Worm (Caenorhabditis elegans) whole organism, L4 larva: Measurements from ENCODE around the gene F35A5.1.

Experiments used
- D1046.2 ChIP-seq: fragments of 200-800 bp; sonication (Bioruptor generic); IDR thresholded peaks from 2 replicates; pipeline ENCODE4 v1.3.6; 2022; ENCODE audit warnings: missing genetic modification characterization, missing compliant biosample characterization
- F26F4.8 ChIP-seq: fragments of 200-800 bp; sonication (Bioruptor generic); conservative IDR thresholded peaks from 2 replicates; pipeline ENCODE4 v1.3.6; 2022; ENCODE audit warnings: missing genetic modification characterization, missing compliant biosample characterization
- F37D6.2 ChIP-seq: sonication (generic microtip); optimal IDR thresholded peaks from 2 replicates; lab custom pipeline; 2016; ENCODE audit warnings: mild to moderate bottlenecking, missing genetic modification characterization, missing compliant biosample characterization
- F49E8.2 ChIP-seq: sonication (generic microtip); optimal IDR thresholded peaks from 2 replicates; lab custom pipeline; 2016; ENCODE audit warnings: missing compliant biosample characterization, mild to moderate bottlenecking, missing genetic modification characterization, borderline replicate concordance
- T20F7.1 ChIP-seq: fragments of 200-800 bp; sonication (Bioruptor generic); optimal IDR thresholded peaks from 2 replicates; lab custom pipeline; 2018; ENCODE audit warnings: mild to moderate bottlenecking, missing genetic modification characterization, missing compliant biosample characterization
- Y48G9A.11 ChIP-seq: fragments of 200-800 bp; sonication (Bioruptor generic); IDR thresholded peaks from 2 replicates; pipeline ENCODE4 v1.3.6; 2022; ENCODE audit warnings: missing genetic modification reagents, missing genetic modification characterization, missing compliant biosample characterization
- aha-1 ChIP-seq: fragments of 150-350 bp; peaks from one replicate; lab custom pipeline; 2014; ENCODE audit warnings: missing biosample characterization, missing genetic modification characterization
- ceh-20 ChIP-seq: fragments of 200-800 bp; sonication (Bioruptor generic); IDR thresholded peaks from 2 replicates; pipeline ENCODE4 v1.3.6; 2022; ENCODE audit warnings: missing genetic modification reagents, missing genetic modification characterization, missing compliant biosample characterization
- ceh-28 ChIP-seq: fragments of 150-350 bp; optimal IDR thresholded peaks from 2 replicates; lab custom pipeline; 2014; ENCODE audit warnings: missing biosample characterization, missing genetic modification reagents, missing genetic modification characterization
- ceh-82 ChIP-seq: sonication (generic microtip); optimal IDR thresholded peaks from 2 replicates; lab custom pipeline; 2017; ENCODE audit warnings: missing biosample characterization, missing genetic modification characterization
- ctbp-1 ChIP-seq: fragments of 200-800 bp; sonication (Bioruptor generic); IDR thresholded peaks from 2 replicates; pipeline ENCODE4 v1.3.6; 2022; ENCODE audit warnings: missing genetic modification reagents, missing genetic modification characterization, missing compliant biosample characterization
- daf-8 ChIP-seq: fragments of 200-800 bp; sonication (Bioruptor generic); IDR thresholded peaks from 2 replicates; pipeline ENCODE4 v1.3.6; 2022; ENCODE audit warnings: missing genetic modification characterization, missing compliant biosample characterization
- dmd-6 ChIP-seq: fragments of 200-800 bp; sonication (Bioruptor generic); IDR thresholded peaks from 2 replicates; pipeline ENCODE4 v1.3.6; 2022; ENCODE audit warnings: missing genetic modification reagents, missing genetic modification characterization, missing compliant biosample characterization
- dmd-8 ChIP-seq: fragments of 200-800 bp; sonication (Bioruptor generic); IDR thresholded peaks from 2 replicates; pipeline ENCODE4 v1.3.6; 2022; ENCODE audit warnings: missing genetic modification characterization, missing compliant biosample characterization
- dmd-9 ChIP-seq: fragments of 200-800 bp; sonication (Bioruptor generic); IDR thresholded peaks from 2 replicates; pipeline ENCODE4 v1.3.6; 2022; ENCODE audit warnings: missing genetic modification reagents, missing genetic modification characterization, missing compliant biosample characterization
- duxl-1 ChIP-seq: sonication (generic microtip); optimal IDR thresholded peaks from 2 replicates; lab custom pipeline; 2016; ENCODE audit warnings: mild to moderate bottlenecking, missing genetic modification characterization, moderate library complexity, missing compliant biosample characterization; ENCODE audit not compliant: poor library complexity
- dve-1 ChIP-seq: sonication (generic microtip); optimal IDR thresholded peaks from 2 replicates; lab custom pipeline; 2017; ENCODE audit warnings: antibody characterized with exemption, mild to moderate bottlenecking, missing genetic modification characterization, missing compliant biosample characterization; ENCODE audit not compliant: insufficient read depth
- egl-27 ChIP-seq: sonication (generic microtip); optimal IDR thresholded peaks from 3 replicates; lab custom pipeline; 2017; ENCODE audit warnings: missing biosample characterization, missing genetic modification reagents, missing genetic modification characterization
- egl-43 ChIP-seq: fragments of 200-800 bp; sonication (Bioruptor generic); IDR thresholded peaks from 2 replicates; pipeline ENCODE4 v1.3.6; 2022; ENCODE audit warnings: missing genetic modification reagents, missing genetic modification characterization, missing compliant biosample characterization
- lim-7 ChIP-seq: fragments of 200-800 bp; sonication (Bioruptor generic); IDR thresholded peaks from 2 replicates; pipeline ENCODE4 v1.3.6; 2022; ENCODE audit warnings: missing genetic modification characterization, missing compliant biosample characterization
- lin-1 ChIP-seq: fragments of 200-800 bp; sonication (Bioruptor generic); IDR thresholded peaks from 2 replicates; pipeline ENCODE4 v1.3.6; 2022; ENCODE audit warnings: missing genetic modification reagents, missing genetic modification characterization, missing compliant biosample characterization
- lin-13 ChIP-seq: fragments of 150-350 bp; optimal IDR thresholded peaks from 2 replicates; lab custom pipeline; 2014; ENCODE audit warnings: missing biosample characterization, missing genetic modification reagents, missing genetic modification characterization
- lin-29 ChIP-seq: fragments of 200-800 bp; sonication (Bioruptor generic); IDR thresholded peaks from 2 replicates; pipeline ENCODE4 v1.3.6; 2022; ENCODE audit warnings: missing genetic modification reagents, missing genetic modification characterization, missing compliant biosample characterization
- mdl-1 ChIP-seq, 2 experiments: fragments of 150-350 bp in 1 of 2; sonication (generic microtip) in 1 of 2; optimal IDR thresholded peaks; 2 replicates each; lab custom pipeline; 2014 to 2017; ENCODE audit warnings: missing biosample characterization in 2 of 2, missing genetic modification characterization in 2 of 2
- mdt-29 ChIP-seq: fragments of 200-800 bp; sonication (Bioruptor generic); IDR thresholded peaks from 2 replicates; pipeline ENCODE4 v1.3.6; 2022; ENCODE audit warnings: missing genetic modification reagents, missing genetic modification characterization, missing compliant biosample characterization
- mep-1 ChIP-seq: fragments of 150-350 bp; sonication (generic microtip); optimal IDR thresholded peaks from 3 replicates; lab custom pipeline; 2014; ENCODE audit warnings: missing biosample characterization, missing genetic modification characterization
- mes-2 ChIP-seq: sonication (generic microtip); optimal IDR thresholded peaks from 2 replicates; lab custom pipeline; 2016; ENCODE audit warnings: missing genotype, mild to moderate bottlenecking, missing genetic modification characterization, missing compliant biosample characterization; ENCODE audit not compliant: poor library complexity, severe bottlenecking
- nhr-102 ChIP-seq: sonication (generic microtip); optimal IDR thresholded peaks from 2 replicates; lab custom pipeline; 2016; ENCODE audit warnings: mild to moderate bottlenecking, missing genetic modification characterization, moderate library complexity, missing compliant biosample characterization
- nhr-11 ChIP-seq: fragments of 150-350 bp; optimal IDR thresholded peaks from 2 replicates; lab custom pipeline; 2014; ENCODE audit warnings: missing biosample characterization, missing genetic modification characterization
- nhr-237 ChIP-seq: sonication (generic microtip); optimal IDR thresholded peaks from 2 replicates; lab custom pipeline; 2017; ENCODE audit warnings: missing biosample characterization, missing genetic modification characterization
- nhr-6 ChIP-seq: fragments of 150-350 bp; optimal IDR thresholded peaks from 2 replicates; lab custom pipeline; 2014; ENCODE audit warnings: missing biosample characterization, missing genetic modification characterization
- nhr-76 ChIP-seq: fragments of 150-350 bp; optimal IDR thresholded peaks from 2 replicates; lab custom pipeline; 2014; ENCODE audit warnings: missing biosample characterization, missing genetic modification characterization
- pqm-1 ChIP-seq: sonication (generic microtip); optimal IDR thresholded peaks from 2 replicates; lab custom pipeline; 2017; ENCODE audit warnings: missing biosample characterization, missing genetic modification characterization
- rbr-2 ChIP-seq: sonication (generic microtip); optimal IDR thresholded peaks from 2 replicates; lab custom pipeline; 2016; ENCODE audit warnings: missing genotype, missing genetic modification characterization, missing compliant biosample characterization
- spr-3 ChIP-seq: fragments of 200-800 bp; sonication (Bioruptor generic); optimal IDR thresholded peaks from 2 replicates; lab custom pipeline; 2018; ENCODE audit warnings: mild to moderate bottlenecking, missing genetic modification characterization, missing compliant biosample characterization
- tra-1 ChIP-seq: fragments of 200-800 bp; sonication (Bioruptor generic); IDR thresholded peaks from 2 replicates; pipeline ENCODE4 v1.3.6; 2022; ENCODE audit warnings: missing genetic modification reagents, missing genetic modification characterization, missing compliant biosample characterization
- unc-130 ChIP-seq: sonication (generic microtip); optimal IDR thresholded peaks from 2 replicates; lab custom pipeline; 2016; ENCODE audit warnings: missing genetic modification reagents, missing genetic modification characterization, missing compliant biosample characterization
- unc-62 ChIP-seq, 3 experiments: fragments of 150-350 bp in 1 of 3; sonication (generic microtip); optimal IDR thresholded peaks in 2 of 3; peaks in 1 of 3; 1 replicate in 1 of 3; 2 replicates in 2 of 3; lab custom pipeline; 2014 to 2017; ENCODE audit warnings: missing biosample characterization in 3 of 3, missing genetic modification characterization in 3 of 3, missing genetic modification reagents in 3 of 3, missing genotype in 1 of 3
- vab-7 ChIP-seq: fragments of 200-800 bp; sonication (Bioruptor generic); IDR thresholded peaks from 2 replicates; pipeline ENCODE4 v1.3.6; 2022; ENCODE audit warnings: missing genetic modification reagents, missing genetic modification characterization, missing compliant biosample characterization
- zag-1 ChIP-seq: fragments of 150-350 bp; optimal IDR thresholded peaks from 2 replicates; lab custom pipeline; 2014; ENCODE audit warnings: missing biosample characterization, missing genetic modification characterization
- zfp-2 ChIP-seq: sonication (generic microtip); optimal IDR thresholded peaks from 2 replicates; lab custom pipeline; 2016; ENCODE audit warnings: mild to moderate bottlenecking, missing genetic modification characterization, missing compliant biosample characterization
- zfp-3 ChIP-seq: fragments of 200-800 bp; sonication (Bioruptor generic); conservative IDR thresholded peaks from 2 replicates; pipeline ENCODE4 v1.3.6; 2022; ENCODE audit warnings: missing genetic modification reagents, missing genetic modification characterization, missing compliant biosample characterization

Gene F35A5.1

DNA sequence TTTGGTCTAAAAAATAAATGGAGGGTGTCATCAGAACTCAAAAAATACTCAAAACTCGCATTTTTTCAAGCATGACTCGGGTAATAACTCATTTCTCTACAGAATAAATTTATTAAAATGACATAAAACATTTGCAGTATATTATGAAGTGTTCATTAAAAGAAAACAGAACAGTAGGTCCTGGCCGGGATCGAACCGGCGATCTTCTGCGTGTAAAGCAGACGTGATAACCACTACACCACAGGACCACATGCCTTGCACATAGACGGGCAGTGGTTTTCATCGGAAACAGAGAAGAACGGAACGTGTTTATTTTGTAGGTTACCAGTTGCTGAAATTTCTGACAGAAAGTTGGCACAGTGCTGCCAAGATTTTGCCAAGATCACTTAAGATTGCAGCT, 13.9 kb upstream of the F35A5.1 start (continued):
- TF ChIP-seq lim-7 (GFP tag; lab: Robert Waterston, UW) (peak; percentile 88), egl-27 (tag; lab: Kevin White, UChicago) (no peak), D1046.2 (GFP tag; lab: Robert Waterston, UW) (peak; percentile 63; the same call in 1 of the 2 replicates), zfp-2 (no peak), nhr-11 (tag; lab: Kevin White, UChicago) (no peak), mes-2 (peak; percentile 53), aha-1 (tag; lab: Kevin White, UChicago) (peak; percentile 96), zag-1 (tag; lab: Kevin White, UChicago) (no peak), spr-3 (GFP tag; lab: Kevin White, UChicago) (no peak), F37D6.2 (tag; lab: Kevin White, UChicago) (no peak), nhr-237 (tag; lab: Kevin White, UChicago) (no peak), lin-13 (no peak), vab-7 (GFP tag; lab: Robert Waterston, UW) (peak; percentile 81), F26F4.8 (GFP tag; lab: Robert Waterston, UW) (peak; percentile 36; the same call in 1 of the 2 replicates), dmd-8 (GFP tag; lab: Robert Waterston, UW) (peak; percentile 78), lin-1 (GFP tag; lab: Robert Waterston, UW) (peak; percentile 74; the same call in 1 of the 2 replicates), F49E8.2 (tag; lab: Kevin White, UChicago) (peak; percentile 42), duxl-1 (tag; lab: Kevin White, UChicago) (peak; percentile 75), mdl-1 (tag; optimal IDR thresholded peaks at IDR 0.05; lab: Kevin White, UChicago) (no peak), ceh-20 (GFP tag; lab: Robert Waterston, UW) (0 out of 2 replicates have a peak, but pooled peaks have one; percentile 10), T20F7.1 (GFP tag; lab: Kevin White, UChicago) (no peak), mdt-29 (GFP tag; lab: Robert Waterston, UW) (peak; percentile 57; the same call in 1 of the 2 replicates), Y48G9A.11 (GFP tag; lab: Robert Waterston, UW) (0 out of 2 replicates have a peak, but pooled peaks have one; percentile 27), zfp-3 (GFP tag; lab: Robert Waterston, UW) (0 out of 2 replicates have a peak, but pooled peaks have one; percentile 43), unc-62 (GFP tag; optimal IDR thresholded peaks at IDR 0.05 in 1 of 2; lab: Kevin White, UChicago) (no peak), unc-62 (tag; optimal IDR thresholded peaks at IDR 0.05; lab: Kevin White, UChicago) (no peak), egl-43 (peak; percentile 76), ctbp-1 (GFP tag; lab: Robert Waterston, UW) (no peak), unc-130 (GFP tag; lab: Kevin White, UChicago) (peak; percentile 20), nhr-102 (peak; percentile 32), lin-29 (GFP tag; lab: Robert Waterston, UW) (no peak), mep-1 (tag; lab: Kevin White, UChicago) (peak; percentile 56), daf-8 (GFP tag; lab: Robert Waterston, UW) (0 out of 2 replicates have a peak, but pooled peaks have one; percentile 42), pqm-1 (tag; lab: Kevin White, UChicago) (no peak), dve-1 (tag; lab: Kevin White, UChicago) (peak; percentile 72), dmd-9 (GFP tag; lab: Robert Waterston, UW) (0 out of 2 replicates have a peak, but pooled peaks have one; percentile 13), ceh-28 (no peak), dmd-6 (GFP tag; lab: Robert Waterston, UW) (peak; percentile 54), nhr-6 (tag; lab: Kevin White, UChicago) (peak; percentile 54), tra-1 (peak; percentile 75), nhr-76 (no peak), rbr-2 (tag; lab: Kevin White, UChicago) (peak; percentile 7), ceh-82 (tag; lab: Kevin White, UChicago) (no peak)
